Fruit fly (Drosophila melanogaster): ENCODE measurements around the gene DCTN5-p25.
A peak's percentile ranks its signal among the peaks of the same experiment; 100 is the strongest.

DCTN5-p25 gene

dm6 chr2L:15007331-15007863, 1.9 kb downstream of the DCTN5-p25 start, which contains the start of the genes Ankrd49 and NC2beta:
Gene Ankrd49 (minus strand): TSS chr2L:15007431.
Gene NC2beta (plus strand): TSS chr2L:15007813.
- TF ChIP-seq Smox (GFP tag; optimal IDR thresholded peaks at IDR 0.05) (no peak), CG7368 (GFP tag; optimal IDR thresholded peaks at IDR 0.05) (no peak), CG16779 (tag; optimal IDR thresholded peaks at IDR 0.05) (no peak), pdm3 (GFP tag; optimal IDR thresholded peaks at IDR 0.05) (no peak), Met (GFP tag; optimal IDR thresholded peaks at IDR 0.05) (no peak), Eip78C (GFP tag) (no peak), fkh (GFP tag; optimal IDR thresholded peaks at IDR 0.05) (no peak), Eip93F (GFP tag; optimal IDR thresholded peaks at IDR 0.05) (no peak), spab (GFP tag; optimal IDR thresholded peaks at IDR 0.05) (no peak), CG31627 (GFP tag; optimal IDR thresholded peaks at IDR 0.05) (no peak), CG3032 (tag; optimal IDR thresholded peaks at IDR 0.05) (no peak), CG11762 (GFP tag; optimal IDR thresholded peaks at IDR 0.05; ENCODE audit: insufficient read depth) (no peak), Sox15 (GFP tag; optimal IDR thresholded peaks at IDR 0.05) (no peak), CG15336 (GFP tag; IDR thresholded peaks at IDR 0.05) (no peak), Sox102F (GFP tag; optimal IDR thresholded peaks at IDR 0.05) (no peak), CG1621 (tag; optimal IDR thresholded peaks at IDR 0.05) (no peak)

- TF ChIP-seq CG11762 (GFP tag; optimal IDR thresholded peaks at IDR 0.05; ENCODE audit: insufficient read depth) (no peak), salr (GFP tag; optimal IDR thresholded peaks at IDR 0.05) (no peak), Sox102F (GFP tag; optimal IDR thresholded peaks at IDR 0.05) (no peak), CG9139 (GFP tag; optimal IDR thresholded peaks at IDR 0.05) (no peak), Gug (GFP tag; IDR thresholded peaks at IDR 0.05) (no peak), CG8319 (GFP tag; optimal IDR thresholded peaks at IDR 0.05) (no peak), spab (GFP tag; optimal IDR thresholded peaks at IDR 0.05) (no peak), CG1621 (tag; optimal IDR thresholded peaks at IDR 0.05) (no peak), CG15336 (GFP tag; IDR thresholded peaks at IDR 0.05) (no peak), CG11294 (GFP tag; IDR thresholded peaks at IDR 0.05) (no peak), OdsH (GFP tag; optimal IDR thresholded peaks at IDR 0.05) (no peak), CG4318 (GFP tag; optimal IDR thresholded peaks at IDR 0.05) (no peak), fd85E (GFP tag; optimal IDR thresholded peaks at IDR 0.05) (no peak), CG3919 (GFP tag; optimal IDR thresholded peaks at IDR 0.05) (no peak), CG10669 (GFP tag; optimal IDR thresholded peaks at IDR 0.05) (no peak), svp (GFP tag) (no peak)
These were observed 2.5 kb downstream of the DCTN5-p25 start for dm6 chr2L:15008034-15008433.

dm6 chr2L:15009703-15010102, 4.2 kb downstream of the DCTN5-p25 start, which contains the start of the genes THG and Rnmt:
Gene THG (minus strand): TSS chr2L:15009724.
Gene Rnmt (plus strand): TSS chr2L:15009939.
- TF ChIP-seq CG8119 (GFP tag; IDR thresholded peaks at IDR 0.05) (no peak; the same call in 2 of the 3 replicates), net (GFP tag; optimal IDR thresholded peaks at IDR 0.05) (peak; percentile 61), Sox102F (GFP tag; optimal IDR thresholded peaks at IDR 0.05) (no peak), OdsH (GFP tag; optimal IDR thresholded peaks at IDR 0.05) (peak; percentile 79), Smox (GFP tag; optimal IDR thresholded peaks at IDR 0.05) (peak; percentile 79), topi (GFP tag; optimal IDR thresholded peaks at IDR 0.05) (peak; percentile 67), Ets96B (tag; optimal IDR thresholded peaks at IDR 0.05) (peak; percentile 63), CG8632 (GFP tag; optimal IDR thresholded peaks at IDR 0.05) (peak; percentile 58), Met (GFP tag; optimal IDR thresholded peaks at IDR 0.05) (no peak), CG6163 (GFP tag; IDR thresholded peaks at IDR 0.05) (peak; percentile 73), fd85E (GFP tag; optimal IDR thresholded peaks at IDR 0.05) (no peak), lz (GFP tag; optimal IDR thresholded peaks at IDR 0.05) (peak; percentile 72), Lpt (GFP tag; optimal IDR thresholded peaks at IDR 0.05) (no peak), dsx (GFP tag; optimal IDR thresholded peaks at IDR 0.05; ENCODE audit: poor library complexity, severe bottlenecking) (no peak), CG3919 (GFP tag; optimal IDR thresholded peaks at IDR 0.05) (no peak), CG9139 (GFP tag; optimal IDR thresholded peaks at IDR 0.05) (no peak), dac (GFP tag; optimal IDR thresholded peaks at IDR 0.05) (peak; percentile 6), CG11294 (GFP tag; IDR thresholded peaks at IDR 0.05) (peak; percentile 58), acj6 (GFP tag; optimal IDR thresholded peaks at IDR 0.05) (peak; percentile 74), fd59A (GFP tag; optimal IDR thresholded peaks at IDR 0.05) (peak; percentile 13), CG4318 (GFP tag; optimal IDR thresholded peaks at IDR 0.05) (no peak), Blimp-1 (GFP tag; optimal IDR thresholded peaks at IDR 0.05) (no peak), CG31627 (GFP tag; optimal IDR thresholded peaks at IDR 0.05) (peak; percentile 72), Hr39 (GFP tag; optimal IDR thresholded peaks at IDR 0.05) (peak; percentile 59), CG3032 (tag; optimal IDR thresholded peaks at IDR 0.05) (peak; percentile 70), Sox15 (GFP tag; optimal IDR thresholded peaks at IDR 0.05) (peak; percentile 52), CG34406 (GFP tag; optimal IDR thresholded peaks at IDR 0.05) (peak; percentile 66), CG6792 (GFP tag; optimal IDR thresholded peaks at IDR 0.05) (peak; percentile 69), Hr4 (GFP tag; optimal IDR thresholded peaks at IDR 0.05) (peak; percentile 75), Eip78C (GFP tag) (peak; percentile 88), CG15336 (GFP tag; IDR thresholded peaks at IDR 0.05) (peak; percentile 66), vri (GFP tag; optimal IDR thresholded peaks at IDR 0.05) (no peak), CG10669 (GFP tag; optimal IDR thresholded peaks at IDR 0.05) (no peak)
